Fruit fly (Drosophila melanogaster): ENCODE measurements around the gene CG18094.

The CG18094 gene

DNA sequence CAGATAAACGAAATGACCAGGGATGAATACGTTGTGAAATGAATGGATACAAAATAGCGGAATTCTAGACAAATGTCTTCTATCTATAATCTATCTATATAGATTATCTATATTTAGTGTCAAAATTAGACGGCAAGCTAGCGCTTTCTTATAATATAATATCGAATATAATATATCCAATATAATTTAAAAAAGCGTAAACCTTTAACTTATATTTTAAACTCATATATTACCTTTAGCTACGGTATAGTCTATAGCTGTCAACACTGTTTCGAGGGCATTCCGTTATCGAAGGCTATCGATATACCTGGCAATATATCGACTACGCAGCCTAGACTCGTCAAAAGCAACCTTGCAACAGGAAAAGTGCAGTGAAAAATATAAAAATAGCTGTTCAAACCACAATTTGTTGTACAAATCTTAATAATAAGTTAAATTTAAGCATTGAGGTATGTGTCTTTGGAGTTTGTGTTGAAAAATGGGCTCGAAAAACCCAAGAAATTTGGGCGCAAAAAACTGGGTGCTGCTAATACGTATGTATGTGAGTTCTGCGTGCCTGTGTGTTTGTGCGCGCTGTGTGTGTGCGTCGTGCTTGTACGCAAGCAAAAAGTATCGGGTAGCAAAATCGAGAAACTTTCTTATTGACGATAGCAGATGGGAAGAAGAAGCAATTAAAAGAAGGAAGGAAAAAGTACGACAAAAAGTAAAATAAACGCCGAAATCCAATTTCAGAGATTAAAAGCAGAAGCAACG, 3.0 kb downstream of the CG18094 start, which contains the start of the genes swm and Ctu2 (continued):
- peak in 1 of 3 experiments; percentile 73 for TF ChIP-seq lola (GFP tag; optimal IDR thresholded peaks at IDR 0.05)
- TF ChIP-seq HLH4C (GFP tag; IDR thresholded peaks at IDR 0.05; ENCODE audit: partially characterized antibody), result peak; percentile 67
- TF ChIP-seq CG4820 (GFP tag; optimal IDR thresholded peaks at IDR 0.05), result peak; percentile 38
- TF ChIP-seq E2f1 (GFP tag; IDR thresholded peaks at IDR 0.05), result peak; percentile 46
- TF ChIP-seq H2.0 (GFP tag; IDR thresholded peaks at IDR 0.05), result 0 out of 2 replicates have a peak, but pooled peaks have one; percentile 27
- TF ChIP-seq CG3065 (GFP tag; optimal IDR thresholded peaks at IDR 0.05), result no peak
- peak; percentile 77 for TF ChIP-seq Nf-YC (tag; optimal IDR thresholded peaks at IDR 0.05)
- no peak for TF ChIP-seq cato (GFP tag; optimal IDR thresholded peaks at IDR 0.05; ENCODE audit: borderline replicate concordance)
- peak; percentile 73 for TF ChIP-seq CG18262 (tag; optimal IDR thresholded peaks at IDR 0.05)
- no peak for TF ChIP-seq Deaf1 (tag; optimal IDR thresholded peaks at IDR 0.05)
- TF ChIP-seq pnt (GFP tag; optimal IDR thresholded peaks at IDR 0.05), result no peak
- no peak for TF ChIP-seq gro (GFP tag; optimal IDR thresholded peaks at IDR 0.05)
- peak; percentile 24 for TF ChIP-seq HmgD (GFP tag; optimal IDR thresholded peaks at IDR 0.05)
- TF ChIP-seq CG4328 (GFP tag; optimal IDR thresholded peaks at IDR 0.05), result peak; percentile 66
- no peak for TF ChIP-seq CG6813 (GFP tag; optimal IDR thresholded peaks at IDR 0.05)
- no peak for TF ChIP-seq CG8089 (GFP tag; optimal IDR thresholded peaks at IDR 0.05)
- no peak for TF ChIP-seq CG11456 (GFP tag; IDR thresholded peaks at IDR 0.05)
- peak; percentile 48 for TF ChIP-seq zen (tag; optimal IDR thresholded peaks at IDR 0.05)
- peak; percentile 60 for TF ChIP-seq CG12299 (tag; optimal IDR thresholded peaks at IDR 0.05)
- TF ChIP-seq bowl (GFP tag; IDR thresholded peaks at IDR 0.05), result no peak
- TF ChIP-seq Nf-YA (GFP tag; IDR thresholded peaks at IDR 0.05), result no peak
- no peak for TF ChIP-seq Myb (GFP tag; optimal IDR thresholded peaks at IDR 0.05)
- peak; percentile 54 for TF ChIP-seq CG3407 (GFP tag; optimal IDR thresholded peaks at IDR 0.05)
- TF ChIP-seq Asciz (GFP tag; optimal IDR thresholded peaks at IDR 0.05), result no peak
- no peak for TF ChIP-seq CG6272 (GFP tag; IDR thresholded peaks at IDR 0.05)
- TF ChIP-seq CG17568 (GFP tag; optimal IDR thresholded peaks at IDR 0.05), result no peak
- no peak for TF ChIP-seq Mad (GFP tag; optimal IDR thresholded peaks at IDR 0.05)
- no peak for TF ChIP-seq ham (GFP tag; IDR thresholded peaks at IDR 0.05)
- TF ChIP-seq Hr3 (GFP tag; optimal IDR thresholded peaks at IDR 0.05), result peak; percentile 68
- no peak for TF ChIP-seq dan (GFP tag; IDR thresholded peaks at IDR 0.05)
- peak; percentile 56 for TF ChIP-seq CG17359 (tag; optimal IDR thresholded peaks at IDR 0.05)
- no peak for TF ChIP-seq CG10565 (GFP tag; optimal IDR thresholded peaks at IDR 0.05)
- TF ChIP-seq wor (GFP tag; IDR thresholded peaks at IDR 0.05), result no peak
- TF ChIP-seq ab (GFP tag; optimal IDR thresholded peaks at IDR 0.05), result no peak
- TF ChIP-seq ken (GFP tag; IDR thresholded peaks at IDR 0.05), result 0 out of 3 replicates have a peak, but pooled peaks have one; percentile 33
- TF ChIP-seq Bgb (GFP tag; IDR thresholded peaks at IDR 0.05; ENCODE audit: partially characterized antibody), result peak; percentile 57; the same call in 1 of the 2 replicates
- no peak for TF ChIP-seq CG10321 (GFP tag; IDR thresholded peaks at IDR 0.05)
- TF ChIP-seq dati (GFP tag; IDR thresholded peaks at IDR 0.05), result no peak
- peak; percentile 83 for TF ChIP-seq nmo (GFP tag; optimal IDR thresholded peaks at IDR 0.05)
- TF ChIP-seq CG7928 (GFP tag; optimal IDR thresholded peaks at IDR 0.05), result peak; percentile 88
- peak; percentile 63 for TF ChIP-seq bcd (GFP tag; optimal IDR thresholded peaks at IDR 0.05)
- TF ChIP-seq nerfin-1 (tag; optimal IDR thresholded peaks at IDR 0.05), result peak; percentile 72
- no peak for TF ChIP-seq Jarid2 (GFP tag; optimal IDR thresholded peaks at IDR 0.05)
- peak; percentile 59; the same call in 2 of the 3 replicates for TF ChIP-seq zen2 (GFP tag; IDR thresholded peaks at IDR 0.05; ENCODE audit: partially characterized antibody)
- TF ChIP-seq prd (optimal IDR thresholded peaks at IDR 0.05), result no peak
- peak; percentile 63; the same call in 2 of the 3 replicates for TF ChIP-seq prd (GFP tag; IDR thresholded peaks at IDR 0.05)
- TF ChIP-seq tna (GFP tag; IDR thresholded peaks at IDR 0.05; ENCODE audit: partially characterized antibody), result no peak
- TF ChIP-seq dysf (GFP tag; IDR thresholded peaks at IDR 0.05), result peak; percentile 61; the same call in 2 of the 3 replicates
- TF ChIP-seq CG13624 (GFP tag; optimal IDR thresholded peaks at IDR 0.05), result peak; percentile 17
